Worm (Caenorhabditis elegans): ENCODE measurements around the gene srw-118.
"Not testable (repeated sequence)": the region's sequence is repeated elsewhere in the genome, so short reads cannot be mapped to it uniquely, and the experiment has no call there.

The srw-118 gene

ce11 chrV:2985309-2985708, 5.4 kb upstream of the srw-118 start, which contains the start of gene srw-139:
Gene srw-139, minus strand, starts transcription at chrV:2985409.
- TF ChIP-seq pax-1 (tag; optimal IDR thresholded peaks at IDR 0.05): no peak
- TF ChIP-seq fkh-6 (tag; optimal IDR thresholded peaks at IDR 0.05): no peak
- TF ChIP-seq madf-2 (tag; optimal IDR thresholded peaks at IDR 0.05): no peak
- TF ChIP-seq pqm-1 (tag; optimal IDR thresholded peaks at IDR 0.05): no peak

DNA sequence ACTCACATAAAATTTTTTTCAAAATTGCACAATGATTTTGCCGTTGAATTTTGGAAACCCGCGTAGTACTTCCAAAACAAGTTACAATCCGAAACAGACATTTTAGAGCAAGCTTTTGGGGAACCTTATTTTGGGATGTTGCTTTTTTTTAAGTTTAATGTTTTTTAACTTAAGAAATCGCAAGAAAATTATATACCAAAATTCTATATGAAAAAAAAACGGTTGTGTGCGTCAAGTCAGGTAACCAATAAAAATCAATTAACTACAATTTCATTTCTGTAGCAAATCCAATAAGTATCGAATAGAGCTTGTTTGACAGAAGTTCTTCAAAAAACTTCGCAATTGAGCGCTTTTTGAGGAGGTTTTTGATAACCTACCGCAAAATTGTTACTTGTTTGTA, 3.5 kb upstream of the srw-118 start, which contains the start of gene srw-117:
srw-117 (minus strand) TSS at position 101 of the 400 bp plus-strand sequence.
- TF ChIP-seq T23F11.4 (GFP tag; optimal IDR thresholded peaks at IDR 0.05) (no peak), lin-11 (tag; optimal IDR thresholded peaks at IDR 0.05) (no peak), C08G9.2 (tag; optimal IDR thresholded peaks at IDR 0.05) (no peak), nhr-232 (tag; optimal IDR thresholded peaks at IDR 0.05) (no peak), syd-9 (tag; optimal IDR thresholded peaks at IDR 0.05) (no peak), pag-3 (tag; optimal IDR thresholded peaks at IDR 0.05; ENCODE audit: borderline replicate concordance) (no peak), ceh-14 (tag; optimal IDR thresholded peaks at IDR 0.05) (no peak), dve-1 (tag; optimal IDR thresholded peaks at IDR 0.05) (no peak), hlh-8 (tag; optimal IDR thresholded peaks at IDR 0.05) (no peak), K02D7.2 (tag; optimal IDR thresholded peaks at IDR 0.05) (no peak), ttx-3 (tag; optimal IDR thresholded peaks at IDR 0.05) (no peak), elt-4 (tag; optimal IDR thresholded peaks at IDR 0.05) (no peak), ahr-1 (tag; optimal IDR thresholded peaks at IDR 0.05) (no peak), unc-55 (GFP tag; optimal IDR thresholded peaks at IDR 0.05) (no peak), hlh-13 (GFP tag; optimal IDR thresholded peaks at IDR 0.05) (no peak), eyg-1 (tag; optimal IDR thresholded peaks at IDR 0.05) (no peak), zip-5 (tag; optimal IDR thresholded peaks at IDR 0.05) (no peak)

ce11 chrV:2976287-2976686, 3.6 kb downstream of the srw-118 start, which contains the start of gene srw-124:
Gene srw-124, plus strand, starts transcription at chrV:2976587.
- TF ChIP-seq ceh-22 (tag; optimal IDR thresholded peaks at IDR 0.05): no peak
- TF ChIP-seq hlh-15 (tag; optimal IDR thresholded peaks at IDR 0.05): no peak
- TF ChIP-seq pax-1 (tag; optimal IDR thresholded peaks at IDR 0.05): no peak
- TF ChIP-seq C08G9.2 (tag; optimal IDR thresholded peaks at IDR 0.05): no peak
- no peak for TF ChIP-seq ztf-16 (tag; optimal IDR thresholded peaks at IDR 0.05)
- no peak for TF ChIP-seq pqm-1 (tag; optimal IDR thresholded peaks at IDR 0.05)
- TF ChIP-seq sox-2 (GFP tag; IDR thresholded peaks at IDR 0.05): no peak

DNA sequence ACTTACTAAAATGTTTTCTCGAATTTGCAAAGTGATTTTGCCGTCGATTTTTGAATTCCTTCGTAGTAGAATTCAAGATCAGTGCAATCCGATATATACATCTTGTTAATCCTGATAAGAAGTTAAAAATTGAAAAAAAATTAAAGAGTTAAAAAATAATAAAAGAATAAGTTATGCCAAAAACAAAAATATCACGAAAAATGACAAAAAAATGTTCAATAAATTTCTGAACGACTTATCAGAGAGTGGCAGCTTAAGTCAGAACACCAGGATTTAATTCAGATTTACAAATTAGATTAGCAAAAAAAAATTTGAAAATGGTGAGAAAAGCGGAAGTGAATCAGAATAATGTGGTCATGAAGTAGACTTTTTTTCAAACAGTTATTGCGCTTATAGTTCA, 4.6 kb downstream of the srw-118 start, which contains the start of gene srw-123:
srw-123 (minus strand) TSS at position 101 of the 400 bp plus-strand sequence.
- TF ChIP-seq sox-4, pha-4, lim-6 (tag; optimal IDR thresholded peaks at IDR 0.05): not testable (repeated sequence)

- no peak for TF ChIP-seq madf-2 (tag; optimal IDR thresholded peaks at IDR 0.05)
- TF ChIP-seq tbx-2 (tag; optimal IDR thresholded peaks at IDR 0.05): no peak
- no peak for TF ChIP-seq elt-2 (tag; optimal IDR thresholded peaks at IDR 0.05)
- TF ChIP-seq pag-3 (tag; optimal IDR thresholded peaks at IDR 0.05; ENCODE audit: borderline replicate concordance): no peak
- no peak for TF ChIP-seq ref-2 (tag; optimal IDR thresholded peaks at IDR 0.05)
- TF ChIP-seq mec-3 (tag; optimal IDR thresholded peaks at IDR 0.05; ENCODE audit: borderline replicate concordance): no peak
- TF ChIP-seq unc-86 (tag; optimal IDR thresholded peaks at IDR 0.05): no peak
- TF ChIP-seq K02D7.2 (tag; optimal IDR thresholded peaks at IDR 0.05): no peak
- TF ChIP-seq ceh-34 (tag; optimal IDR thresholded peaks at IDR 0.05): no peak
- no peak for TF ChIP-seq ceh-18 (tag; optimal IDR thresholded peaks at IDR 0.05)
- TF ChIP-seq K09A11.1 (tag; optimal IDR thresholded peaks at IDR 0.05; ENCODE audit: insufficient read depth): no peak
- TF ChIP-seq unc-55 (GFP tag; optimal IDR thresholded peaks at IDR 0.05): no peak
- TF ChIP-seq syd-9 (tag; optimal IDR thresholded peaks at IDR 0.05): no peak
- TF ChIP-seq npax-4 (tag; optimal IDR thresholded peaks at IDR 0.05): no peak
- TF ChIP-seq T23F11.4 (GFP tag; optimal IDR thresholded peaks at IDR 0.05): no peak
- TF ChIP-seq F13H6.1 (tag; optimal IDR thresholded peaks at IDR 0.05): no peak
Observed at ce11 chrV:2971307-2971999, 8.4 kb downstream of the srw-118 start, which contains the start of gene srw-129. Gene srw-129, plus strand, starts transcription at chrV:2971949.

All from whole organism, late embryonic.